Worm (Caenorhabditis elegans): ENCODE results near the gene str-151.

The str-151 gene

ce11 chrV:16536701-16537100, 39.3 kb upstream of the str-151 start, which contains the start of gene Y32B12B.1:
TSS of gene Y32B12B.1 (plus strand) at chrV:16537001.
- TF ChIP-seq cnd-1 (tag; optimal IDR thresholded peaks at IDR 0.05) (no peak), blmp-1 (tag; optimal IDR thresholded peaks at IDR 0.05) (no peak), elt-1 (tag; optimal IDR thresholded peaks at IDR 0.05; ENCODE audit: borderline replicate concordance, insufficient read depth) (no peak), M03D4.4 (tag; optimal IDR thresholded peaks at IDR 0.05) (no peak), ceh-39 (tag; optimal IDR thresholded peaks at IDR 0.05) (no peak), tbx-8 (GFP tag; optimal IDR thresholded peaks at IDR 0.05) (no peak), hlh-1 (tag; optimal IDR thresholded peaks at IDR 0.05) (no peak), unc-120 (tag; optimal IDR thresholded peaks at IDR 0.05; ENCODE audit: poor library complexity, severe bottlenecking) (no peak), lsy-2 (tag; optimal IDR thresholded peaks at IDR 0.05) (no peak), lin-13 (tag; optimal IDR thresholded peaks at IDR 0.05) (no peak)

ce11 chrV:16537908-16538446, 38.0 kb upstream of the str-151 start, which contains the start of gene Y32B12B.2:
TSS of gene Y32B12B.2 (plus strand) at chrV:16538396.
- TF ChIP-seq sptf-1 (tag; optimal IDR thresholded peaks at IDR 0.05) (peak; percentile 11), nhr-2 (tag; optimal IDR thresholded peaks at IDR 0.05) (no peak), lsy-2 (tag; optimal IDR thresholded peaks at IDR 0.05) (peak; percentile 94)

- TF ChIP-seq nhr-2 (tag; optimal IDR thresholded peaks at IDR 0.05) (no peak), mls-2 (tag; optimal IDR thresholded peaks at IDR 0.05) (no peak), ces-1 (GFP tag; optimal IDR thresholded peaks at IDR 0.05) (no peak), mep-1 (tag; optimal IDR thresholded peaks at IDR 0.05) (no peak), elt-3 (tag; optimal IDR thresholded peaks at IDR 0.05) (no peak), ceh-43 (GFP tag; optimal IDR thresholded peaks at IDR 0.05) (no peak), sem-2 (GFP tag; optimal IDR thresholded peaks at IDR 0.05) (no peak), sptf-1 (tag; optimal IDR thresholded peaks at IDR 0.05) (no peak), tbx-8 (GFP tag; optimal IDR thresholded peaks at IDR 0.05) (no peak), flh-1 (GFP tag; optimal IDR thresholded peaks at IDR 0.05) (no peak), cnd-1 (tag; optimal IDR thresholded peaks at IDR 0.05) (no peak), elt-1 (tag; optimal IDR thresholded peaks at IDR 0.05; ENCODE audit: borderline replicate concordance, insufficient read depth) (no peak), unc-39 (tag; optimal IDR thresholded peaks at IDR 0.05) (no peak), zip-8 (tag; optimal IDR thresholded peaks at IDR 0.05) (no peak), lin-13 (tag; optimal IDR thresholded peaks at IDR 0.05) (no peak), drap-1 (GFP tag; optimal IDR thresholded peaks at IDR 0.05) (no peak), unc-120 (tag; optimal IDR thresholded peaks at IDR 0.05; ENCODE audit: poor library complexity, severe bottlenecking) (no peak), unc-62 (GFP tag; optimal IDR thresholded peaks at IDR 0.05) (no peak), ceh-39 (tag; optimal IDR thresholded peaks at IDR 0.05) (no peak)
Observed at ce11 chrV:16539666-16540065, 36.3 kb upstream of the str-151 start.

- TF ChIP-seq nhr-12 (tag; optimal IDR thresholded peaks at IDR 0.05) (no peak), nhr-76 (tag; optimal IDR thresholded peaks at IDR 0.05) (no peak), bed-3 (GFP tag; optimal IDR thresholded peaks at IDR 0.05) (no peak), ceh-43 (GFP tag; optimal IDR thresholded peaks at IDR 0.05) (no peak), ztf-11 (tag; optimal IDR thresholded peaks at IDR 0.05) (no peak)
Observed at ce11 chrV:16540657-16541056, 35.3 kb upstream of the str-151 start.

ce11 chrV:16550680-16551079, 25.3 kb upstream of the str-151 start, which contains the start of gene srbc-65:
TSS of gene srbc-65 (plus strand) at chrV:16550980.
- no peak for TF ChIP-seq ceh-43 (GFP tag; optimal IDR thresholded peaks at IDR 0.05)
- TF ChIP-seq M03D4.4 (tag; optimal IDR thresholded peaks at IDR 0.05), result no peak
- no peak for TF ChIP-seq drap-1 (GFP tag; optimal IDR thresholded peaks at IDR 0.05)

- no peak for TF ChIP-seq unc-120 (tag; optimal IDR thresholded peaks at IDR 0.05; ENCODE audit: poor library complexity, severe bottlenecking)
- TF ChIP-seq sptf-1 (tag; optimal IDR thresholded peaks at IDR 0.05), result peak; percentile 67
- TF ChIP-seq sem-2 (GFP tag; optimal IDR thresholded peaks at IDR 0.05), result peak; percentile 5
- peak; percentile 46 for TF ChIP-seq drap-1 (GFP tag; optimal IDR thresholded peaks at IDR 0.05)
- peak; percentile 13 for TF ChIP-seq mls-2 (tag; optimal IDR thresholded peaks at IDR 0.05)
- TF ChIP-seq M03D4.4 (tag; optimal IDR thresholded peaks at IDR 0.05), result peak; percentile 4
- TF ChIP-seq nhr-76 (tag; optimal IDR thresholded peaks at IDR 0.05), result no peak
- TF ChIP-seq lsy-2 (tag; optimal IDR thresholded peaks at IDR 0.05), result no peak
- no peak for TF ChIP-seq nhr-2 (tag; optimal IDR thresholded peaks at IDR 0.05)
- TF ChIP-seq bed-3 (GFP tag; optimal IDR thresholded peaks at IDR 0.05), result peak; percentile 29
- no peak for TF ChIP-seq nhr-28 (tag; optimal IDR thresholded peaks at IDR 0.05)
- peak; percentile 65 for TF ChIP-seq cnd-1 (tag; optimal IDR thresholded peaks at IDR 0.05)
- TF ChIP-seq lin-32 (GFP tag; optimal IDR thresholded peaks at IDR 0.05), result peak; percentile 64
- TF ChIP-seq ceh-83 (GFP tag; optimal IDR thresholded peaks at IDR 0.05), result peak; percentile 21
Observed at ce11 chrV:16552929-16553328, 23.1 kb upstream of the str-151 start, which contains the start of gene Y32B12B.4. TSS of gene Y32B12B.4 (plus strand) at chrV:16553327.

Measured in whole organism, mixed stage, embryonic.